Worm (Caenorhabditis elegans): Measurements from ENCODE around the gene C14C6.13.

Gene C14C6.13

ce11 chrV:541470-541869 lies 33.1 kb downstream of the C14C6.13 start:
- TF ChIP-seq hmbx-1 (tag; optimal IDR thresholded peaks at IDR 0.05) (no peak), aly-1 (tag; optimal IDR thresholded peaks at IDR 0.05) (no peak), ceh-36 (tag; optimal IDR thresholded peaks at IDR 0.05) (no peak), tbx-37 (GFP tag; conservative IDR thresholded peaks at IDR 0.05) (no peak), tra-4 (tag; optimal IDR thresholded peaks at IDR 0.05) (no peak), hnd-1 (tag; optimal IDR thresholded peaks at IDR 0.05) (no peak), F13C5.2 (tag; optimal IDR thresholded peaks at IDR 0.05) (no peak), ama-1 (optimal IDR thresholded peaks at IDR 0.05) (no peak), pes-1 (GFP tag; IDR thresholded peaks at IDR 0.05) (no peak)

DNA sequence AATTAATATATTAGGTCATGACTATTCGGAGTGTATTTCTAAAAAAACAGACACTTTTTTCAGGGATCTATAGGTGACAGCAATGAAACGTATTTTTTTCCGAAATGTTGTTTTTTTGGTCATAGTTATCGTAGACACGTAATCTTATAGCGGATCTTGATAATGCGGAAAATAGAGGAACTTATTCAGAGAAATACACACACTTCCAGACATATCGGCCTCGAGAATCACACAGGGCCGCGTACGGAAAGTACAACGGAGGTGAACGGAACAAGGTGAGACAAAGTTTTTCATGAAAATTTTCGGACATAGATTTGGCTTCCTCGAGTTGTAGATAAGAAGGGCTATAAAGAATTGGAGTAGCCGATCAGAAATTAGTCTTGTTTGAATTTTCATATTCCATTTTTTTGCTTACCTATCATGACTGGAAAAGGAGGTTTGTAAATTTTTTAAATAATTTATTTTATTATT lies 35.5 kb downstream of the C14C6.13 start, which contains the start of gene nhr-155:
Gene nhr-155 (plus strand): TSS at position 421 of the 471 bp plus-strand sequence.
- no peak for TF ChIP-seq ama-1 (optimal IDR thresholded peaks at IDR 0.05)
- no peak for TF ChIP-seq B0310.2 (tag; optimal IDR thresholded peaks at IDR 0.05)
- no peak for TF ChIP-seq pes-1 (GFP tag; IDR thresholded peaks at IDR 0.05)
- no peak for TF ChIP-seq tra-4 (tag; optimal IDR thresholded peaks at IDR 0.05)
- no peak for TF ChIP-seq scrt-1 (GFP tag; IDR thresholded peaks at IDR 0.05)
- TF ChIP-seq sea-1 (GFP tag; conservative IDR thresholded peaks at IDR 0.05): no peak
- no peak for TF ChIP-seq flt-1 (GFP tag; IDR thresholded peaks at IDR 0.05)
- TF ChIP-seq hmg-4 (GFP tag; optimal IDR thresholded peaks at IDR 0.05): no peak
- TF ChIP-seq ceh-36 (tag; optimal IDR thresholded peaks at IDR 0.05): no peak
- TF ChIP-seq ets-7 (tag; optimal IDR thresholded peaks at IDR 0.05): no peak

- TF ChIP-seq scrt-1 (GFP tag; IDR thresholded peaks at IDR 0.05): no peak
- TF ChIP-seq ets-7 (tag; optimal IDR thresholded peaks at IDR 0.05): no peak
- TF ChIP-seq hmbx-1 (tag; optimal IDR thresholded peaks at IDR 0.05): no peak
- no peak for TF ChIP-seq pes-1 (GFP tag; IDR thresholded peaks at IDR 0.05)
- TF ChIP-seq tbx-37 (GFP tag; conservative IDR thresholded peaks at IDR 0.05): no peak
- TF ChIP-seq F13C5.2 (tag; optimal IDR thresholded peaks at IDR 0.05): no peak
These were observed 38.0 kb downstream of the C14C6.13 start, which contains the start of gene C14C6.5 for ce11 chrV:536571-536970. C14C6.5 (plus strand) TSS chrV:536628.

- no peak for TF ChIP-seq hmbx-1 (tag; optimal IDR thresholded peaks at IDR 0.05)
- no peak for TF ChIP-seq tbx-11 (GFP tag; IDR thresholded peaks at IDR 0.05)
- no peak for TF ChIP-seq ceh-36 (tag; optimal IDR thresholded peaks at IDR 0.05)
- TF ChIP-seq hnd-1 (tag; optimal IDR thresholded peaks at IDR 0.05): no peak
- no peak for TF ChIP-seq tra-4 (tag; optimal IDR thresholded peaks at IDR 0.05)
- TF ChIP-seq ama-1 (optimal IDR thresholded peaks at IDR 0.05): no peak
- TF ChIP-seq flt-1 (GFP tag; IDR thresholded peaks at IDR 0.05): no peak
- no peak for TF ChIP-seq scrt-1 (GFP tag; IDR thresholded peaks at IDR 0.05)
- TF ChIP-seq B0310.2 (tag; optimal IDR thresholded peaks at IDR 0.05): no peak
- no peak for TF ChIP-seq sea-1 (GFP tag; conservative IDR thresholded peaks at IDR 0.05)
- TF ChIP-seq hmg-4 (GFP tag; optimal IDR thresholded peaks at IDR 0.05): no peak
These were observed 40.4 kb downstream of the C14C6.13 start, which contains the start of gene nhr-132 for ce11 chrV:534176-534575. nhr-132 (plus strand) TSS chrV:534446.

DNA sequence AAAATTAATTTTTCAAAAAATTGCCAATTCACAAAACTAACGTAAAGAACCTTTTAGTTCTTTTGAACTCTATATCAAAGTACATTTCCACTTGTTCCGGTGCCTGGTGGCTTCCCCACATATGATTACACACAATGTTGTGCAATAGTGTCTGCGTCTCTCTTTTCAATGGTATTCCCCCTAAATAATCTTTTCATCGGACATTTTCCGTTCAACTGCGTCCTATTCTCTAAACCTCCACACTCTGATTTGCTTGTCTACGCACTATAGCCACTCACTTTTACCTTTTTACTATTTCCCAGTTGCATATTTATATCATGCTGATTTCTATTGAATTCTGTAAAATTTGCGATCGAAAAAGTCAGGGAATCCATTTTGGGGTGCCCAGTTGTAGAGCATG lies 42.5 kb downstream of the C14C6.13 start, which contains the start of gene nhr-58:
Gene nhr-58 (plus strand): TSS at position 214 of the 400 bp plus-strand sequence.
- TF ChIP-seq B0310.2 (tag; optimal IDR thresholded peaks at IDR 0.05) (no peak), hmg-4 (GFP tag; optimal IDR thresholded peaks at IDR 0.05) (no peak), hnd-1 (tag; optimal IDR thresholded peaks at IDR 0.05) (no peak)

- TF ChIP-seq hnd-1 (tag; optimal IDR thresholded peaks at IDR 0.05) (no peak), F13C5.2 (tag; optimal IDR thresholded peaks at IDR 0.05) (no peak), sea-1 (GFP tag; conservative IDR thresholded peaks at IDR 0.05) (no peak), hmbx-1 (tag; optimal IDR thresholded peaks at IDR 0.05) (no peak), tbx-37 (GFP tag; conservative IDR thresholded peaks at IDR 0.05) (no peak), tbx-11 (GFP tag; IDR thresholded peaks at IDR 0.05) (no peak), pes-1 (GFP tag; IDR thresholded peaks at IDR 0.05) (no peak), B0310.2 (tag; optimal IDR thresholded peaks at IDR 0.05) (no peak), ceh-13 (GFP tag; optimal IDR thresholded peaks at IDR 0.05) (no peak), ama-1 (optimal IDR thresholded peaks at IDR 0.05) (no peak), tra-4 (tag; optimal IDR thresholded peaks at IDR 0.05) (no peak), ceh-36 (tag; optimal IDR thresholded peaks at IDR 0.05) (no peak), flt-1 (GFP tag; IDR thresholded peaks at IDR 0.05) (no peak), ets-7 (tag; optimal IDR thresholded peaks at IDR 0.05) (no peak), aly-1 (tag; optimal IDR thresholded peaks at IDR 0.05) (no peak), scrt-1 (GFP tag; IDR thresholded peaks at IDR 0.05) (no peak), hmg-4 (GFP tag; optimal IDR thresholded peaks at IDR 0.05) (no peak)
These were observed 46.9 kb downstream of the C14C6.13 start, which contains the start of gene srw-108 for ce11 chrV:527602-528001. srw-108 (plus strand) TSS chrV:527902.

- TF ChIP-seq flt-1 (GFP tag; IDR thresholded peaks at IDR 0.05) (no peak), hnd-1 (tag; optimal IDR thresholded peaks at IDR 0.05) (no peak), tbx-37 (GFP tag; conservative IDR thresholded peaks at IDR 0.05) (no peak), B0310.2 (tag; optimal IDR thresholded peaks at IDR 0.05) (no peak), hmbx-1 (tag; optimal IDR thresholded peaks at IDR 0.05) (no peak), sea-1 (GFP tag; conservative IDR thresholded peaks at IDR 0.05) (no peak), ceh-36 (tag; optimal IDR thresholded peaks at IDR 0.05) (no peak), F13C5.2 (tag; optimal IDR thresholded peaks at IDR 0.05) (no peak), scrt-1 (GFP tag; IDR thresholded peaks at IDR 0.05) (no peak), hmg-4 (GFP tag; optimal IDR thresholded peaks at IDR 0.05) (no peak), tra-4 (tag; optimal IDR thresholded peaks at IDR 0.05) (no peak)
These were observed 49.5 kb downstream of the C14C6.13 start, which contains the start of gene R11G11.16 for ce11 chrV:525040-525439. R11G11.16 (minus strand) TSS chrV:525140.

DNA sequence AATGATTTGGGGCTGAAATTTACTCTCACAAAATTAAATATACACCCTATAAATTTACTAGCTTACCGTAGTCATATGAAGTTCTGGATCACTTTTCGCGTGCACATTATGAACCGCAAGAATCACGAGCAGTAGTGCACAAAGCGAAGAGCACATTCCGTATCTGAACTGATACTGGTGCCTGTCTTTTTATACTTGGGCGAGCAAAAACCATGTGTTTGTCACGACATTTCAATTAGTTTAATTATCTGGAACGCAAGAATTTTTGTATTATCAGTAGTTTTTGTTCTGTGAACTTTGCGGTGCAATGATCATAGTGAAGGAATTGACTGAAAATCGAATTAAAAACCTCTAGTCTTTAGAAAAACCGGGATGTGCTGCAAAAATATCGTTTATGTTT lies 50.5 kb downstream of the C14C6.13 start, which contains the start of gene lipl-3:
Gene lipl-3 (minus strand): TSS at position 161 of the 400 bp plus-strand sequence.
- TF ChIP-seq tbx-11 (GFP tag; IDR thresholded peaks at IDR 0.05): no peak
- no peak for TF ChIP-seq B0310.2 (tag; optimal IDR thresholded peaks at IDR 0.05)
- TF ChIP-seq scrt-1 (GFP tag; IDR thresholded peaks at IDR 0.05): no peak
- TF ChIP-seq ceh-13 (GFP tag; optimal IDR thresholded peaks at IDR 0.05): no peak
- no peak for TF ChIP-seq F13C5.2 (tag; optimal IDR thresholded peaks at IDR 0.05)
- TF ChIP-seq aly-1 (tag; optimal IDR thresholded peaks at IDR 0.05): no peak
- no peak for TF ChIP-seq hnd-1 (tag; optimal IDR thresholded peaks at IDR 0.05)

All from whole organism, early embryonic.